Worm (Caenorhabditis elegans) whole organism, L4/young adult: ENCODE measurements around the gene srbc-17.

Experiments used
- W03F9.2 ChIP-seq: fragments of 150-350 bp; optimal IDR thresholded peaks from 2 replicates; lab custom pipeline; 2014; ENCODE audit warnings: missing biosample characterization, missing genetic modification characterization
- dao-5 ChIP-seq: sonication (generic microtip); optimal IDR thresholded peaks from 2 replicates; lab custom pipeline; 2016; ENCODE audit warnings: missing genotype, missing genetic modification characterization, moderate library complexity, missing compliant biosample characterization
- him-1 ChIP-seq: sonication (generic microtip); optimal IDR thresholded peaks from 2 replicates; lab custom pipeline; 2016; ENCODE audit warnings: missing genotype, missing genetic modification reagents, missing genetic modification characterization, missing compliant biosample characterization

- TF ChIP-seq dao-5 (no peak), him-1 (no peak), W03F9.2 (tag; lab: Kevin White, UChicago) (no peak)
These were observed 8.0 kb downstream of the srbc-17 start for ce11 chrV:2185486-2185885.
